Worm (Caenorhabditis elegans): ENCODE data around the gene dml-1.
"Not testable (repeated sequence)": the region's sequence is repeated elsewhere in the genome, so short reads cannot be mapped to it uniquely, and the experiment has no call there.

The dml-1 gene

ce11 chrIV:2891535-2892233, 4.9 kb downstream of the dml-1 start:
- TF ChIP-seq dmd-4 (tag; optimal IDR thresholded peaks at IDR 0.05; ENCODE audit: borderline replicate concordance) (peak; percentile 47), ref-2 (tag; optimal IDR thresholded peaks at IDR 0.05) (peak; percentile 42), elt-2 (tag; optimal IDR thresholded peaks at IDR 0.05) (no peak)

DNA sequence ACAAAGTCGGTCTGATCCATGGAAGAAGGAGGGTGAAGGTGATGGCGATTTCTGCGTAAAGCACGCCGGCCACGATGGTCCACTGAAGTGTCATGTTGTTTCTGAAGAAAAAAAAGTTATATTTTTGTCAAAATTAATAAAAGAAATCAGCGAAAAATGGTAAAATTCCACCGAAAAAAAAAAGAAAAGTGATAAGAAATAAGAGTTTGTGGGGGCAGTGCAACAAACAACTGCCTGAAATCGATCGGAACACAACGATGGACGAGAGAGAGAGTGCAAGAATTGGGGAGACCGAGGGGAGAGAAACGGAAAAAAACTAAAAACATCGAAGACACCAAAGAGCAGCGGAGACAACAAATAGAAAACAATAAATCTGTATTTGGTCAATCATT, 5.6 kb downstream of the dml-1 start, which contains the start of gene Y54G2A.18:
Gene Y54G2A.18 (minus strand): TSS at position 101 of the 392 bp plus-strand sequence.
- TF ChIP-seq nfya-1 (tag; optimal IDR thresholded peaks at IDR 0.05) (no peak), hlh-8 (tag; optimal IDR thresholded peaks at IDR 0.05) (no peak), ttx-3 (tag; optimal IDR thresholded peaks at IDR 0.05) (no peak), sox-4 (tag; optimal IDR thresholded peaks at IDR 0.05) (no peak)

DNA sequence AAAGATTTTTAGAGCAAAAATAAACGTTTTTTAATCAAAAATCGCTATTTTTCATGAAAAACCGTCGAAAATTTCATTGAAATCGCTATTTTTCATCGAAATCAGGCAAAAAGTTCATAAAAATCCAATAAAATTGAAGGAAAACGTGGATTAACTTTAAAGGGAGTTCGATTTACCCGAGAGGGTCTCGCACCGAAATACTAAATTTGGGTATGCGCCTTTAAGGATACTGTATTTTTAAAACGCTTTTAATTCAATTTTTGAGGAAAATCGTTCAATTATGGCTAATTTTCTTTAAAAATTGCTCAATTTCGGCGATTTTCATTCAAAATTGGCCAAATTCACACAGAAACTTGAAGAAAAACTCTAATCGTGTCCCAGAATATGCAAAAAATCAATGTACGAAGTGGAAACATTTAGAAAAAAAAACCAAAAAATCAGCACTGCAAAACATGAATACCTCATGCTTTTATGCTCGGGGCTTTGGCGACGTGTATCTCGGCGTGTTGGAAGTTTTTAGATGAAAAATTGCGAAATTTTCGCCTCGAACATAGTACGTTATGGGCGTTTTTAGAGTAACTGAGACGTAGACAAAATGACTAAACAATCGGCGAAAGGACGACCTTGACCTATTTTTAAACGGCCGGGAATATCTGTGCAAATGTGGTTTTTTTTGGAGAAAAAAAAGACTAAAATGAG, 6.2 kb downstream of the dml-1 start:
- TF ChIP-seq sox-4 (tag; optimal IDR thresholded peaks at IDR 0.05) (no peak), ceh-48 (tag; optimal IDR thresholded peaks at IDR 0.05) (no peak), ceh-6 (GFP tag; optimal IDR thresholded peaks at IDR 0.05) (no peak), unc-3 (GFP tag; conservative IDR thresholded peaks at IDR 0.05) (no peak), unc-3 (tag; optimal IDR thresholded peaks at IDR 0.05) (no peak), pros-1 (tag; optimal IDR thresholded peaks at IDR 0.05) (no peak), ets-4 (tag; optimal IDR thresholded peaks at IDR 0.05) (no peak), npax-4 (tag; optimal IDR thresholded peaks at IDR 0.05) (no peak), nfya-1 (tag; optimal IDR thresholded peaks at IDR 0.05) (no peak), pax-1 (tag; optimal IDR thresholded peaks at IDR 0.05) (no peak), pag-3 (tag; optimal IDR thresholded peaks at IDR 0.05; ENCODE audit: borderline replicate concordance) (no peak)

DNA sequence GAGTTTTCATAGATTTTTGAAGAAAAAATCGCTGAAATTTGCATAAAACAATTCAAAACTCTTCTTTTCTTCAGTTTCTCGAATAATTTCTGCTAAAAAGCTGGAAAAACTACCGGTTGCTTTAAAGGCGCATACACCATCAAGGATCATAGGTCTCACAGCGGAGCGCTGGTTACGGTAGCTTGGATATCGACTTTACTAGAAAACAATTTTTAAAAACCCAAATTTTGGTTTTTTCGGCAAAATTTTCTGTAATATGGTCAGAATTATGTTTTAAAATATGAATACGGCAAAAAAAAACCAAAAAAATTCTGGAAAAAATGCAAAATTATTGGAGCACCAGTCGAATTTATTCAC, 6.7 kb downstream of the dml-1 start:
- TF ChIP-seq hlh-15 (tag; optimal IDR thresholded peaks at IDR 0.05) (no peak), Y22D7AL.16 (tag; optimal IDR thresholded peaks at IDR 0.05) (no peak), nfya-1 (tag; optimal IDR thresholded peaks at IDR 0.05) (no peak), lin-11 (tag; optimal IDR thresholded peaks at IDR 0.05) (no peak), ceh-24 (tag; optimal IDR thresholded peaks at IDR 0.05) (no peak), F13H6.1 (tag; optimal IDR thresholded peaks at IDR 0.05) (no peak), ama-1 (optimal IDR thresholded peaks at IDR 0.05) (no peak), ceh-14 (tag; optimal IDR thresholded peaks at IDR 0.05) (no peak), pha-4 (tag; optimal IDR thresholded peaks at IDR 0.05) (no peak), tbx-7 (tag; optimal IDR thresholded peaks at IDR 0.05) (no peak), odd-2 (tag; optimal IDR thresholded peaks at IDR 0.05) (no peak), pax-1 (tag; optimal IDR thresholded peaks at IDR 0.05) (no peak), hlh-6 (tag; optimal IDR thresholded peaks at IDR 0.05) (no peak), fax-1 (tag; optimal IDR thresholded peaks at IDR 0.05) (no peak), ceh-30 (tag; optimal IDR thresholded peaks at IDR 0.05) (no peak), ref-2 (tag; optimal IDR thresholded peaks at IDR 0.05) (no peak), ets-4 (tag; optimal IDR thresholded peaks at IDR 0.05) (no peak), tbx-2 (tag; optimal IDR thresholded peaks at IDR 0.05) (no peak), ceh-18 (tag; optimal IDR thresholded peaks at IDR 0.05) (no peak), unc-55 (GFP tag; optimal IDR thresholded peaks at IDR 0.05) (no peak)

- not testable (repeated sequence) for TF ChIP-seq npax-4, pat-9, dve-1 (tag; optimal IDR thresholded peaks at IDR 0.05)
Measured at ce11 chrIV:2894630-2895029, 7.9 kb downstream of the dml-1 start, which contains the start of gene Y54G2A.19. Y54G2A.19 (minus strand) TSS chrIV:2894730.
